Worm (Caenorhabditis elegans) whole organism, L4/young adult: Measurements from ENCODE around the gene ZC13.10.

Experiments
- dao-5 ChIP-seq: sonication (generic microtip); optimal IDR thresholded peaks from 2 replicates; lab custom pipeline; 2016; ENCODE audit warnings: missing genotype, missing genetic modification characterization, moderate library complexity, missing compliant biosample characterization
- him-1 ChIP-seq: sonication (generic microtip); optimal IDR thresholded peaks from 2 replicates; lab custom pipeline; 2016; ENCODE audit warnings: missing genotype, missing genetic modification reagents, missing genetic modification characterization, missing compliant biosample characterization

DNA sequence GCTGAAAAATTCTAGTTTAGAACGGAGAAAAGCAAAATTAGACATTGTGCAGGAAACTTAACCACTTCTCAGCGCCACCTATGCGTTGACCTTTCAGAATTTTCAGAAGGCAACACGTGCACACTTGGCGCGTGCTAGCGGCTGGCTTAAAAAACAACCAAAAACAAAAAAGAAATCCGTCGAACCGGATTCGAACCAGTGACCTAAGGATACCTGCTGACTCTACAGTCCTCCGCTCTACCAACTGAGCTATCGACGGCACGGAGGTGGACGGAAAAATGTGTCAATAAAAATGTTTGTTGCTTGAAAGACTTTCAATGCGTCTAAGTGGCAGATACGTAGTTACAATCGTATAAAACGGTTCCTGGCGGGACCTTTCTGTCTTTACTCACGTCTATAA, 37.2 kb downstream of the ZC13.10 start:
- TF ChIP-seq dao-5 (tag; lab: Kevin White, UChicago) (no peak), him-1 (tag; lab: Kevin White, UChicago) (no peak)
